Worm (Caenorhabditis elegans) whole organism, L4/young adult: ENCODE data around the gene C34F11.8.

Experiments used
- W03F9.2 ChIP-seq: fragments of 150-350 bp; optimal IDR thresholded peaks from 2 replicates; lab custom pipeline; 2014; ENCODE audit warnings: missing biosample characterization, missing genetic modification characterization
- dao-5 ChIP-seq: sonication (generic microtip); optimal IDR thresholded peaks from 2 replicates; lab custom pipeline; 2016; ENCODE audit warnings: missing genotype, missing genetic modification characterization, moderate library complexity, missing compliant biosample characterization
- him-1 ChIP-seq: sonication (generic microtip); optimal IDR thresholded peaks from 2 replicates; lab custom pipeline; 2016; ENCODE audit warnings: missing genotype, missing genetic modification reagents, missing genetic modification characterization, missing compliant biosample characterization

Gene C34F11.8

ce11 chrII:5171610-5172009 lies 39.2 kb downstream of the C34F11.8 start, which contains the start of gene C27D6.15:
Gene C27D6.15, plus strand, starts transcription at chrII:5171910.
- TF ChIP-seq W03F9.2 (tag; lab: Kevin White, UChicago) (no peak), dao-5 (tag; lab: Kevin White, UChicago) (no peak), him-1 (no peak)

- TF ChIP-seq dao-5 (tag; lab: Kevin White, UChicago) (no peak), him-1 (no peak)
Observed at ce11 chrII:5170932-5171331, 39.8 kb downstream of the C34F11.8 start, which contains the start of gene srb-1. Gene srb-1, minus strand, starts transcription at chrII:5171032.

ce11 chrII:5166738-5167137 lies 44.0 kb downstream of the C34F11.8 start, which contains the start of gene srb-3:
Gene srb-3, minus strand, starts transcription at chrII:5166838.
- no peak for TF ChIP-seq W03F9.2 (tag; lab: Kevin White, UChicago)
- no peak for TF ChIP-seq dao-5 (tag; lab: Kevin White, UChicago)
- TF ChIP-seq him-1 = no peak

- TF ChIP-seq dao-5 (tag; lab: Kevin White, UChicago) (no peak), W03F9.2 (tag; lab: Kevin White, UChicago) (no peak), him-1 (no peak)
Observed at ce11 chrII:5163283-5163682, 47.5 kb downstream of the C34F11.8 start, which contains the start of gene srb-5. Gene srb-5, minus strand, starts transcription at chrII:5163383.

ce11 chrII:5161102-5161501 lies 49.7 kb downstream of the C34F11.8 start, which contains the start of gene C27D6.11:
Gene C27D6.11, minus strand, starts transcription at chrII:5161202.
- no peak for TF ChIP-seq W03F9.2 (tag; lab: Kevin White, UChicago)
- no peak for TF ChIP-seq dao-5 (tag; lab: Kevin White, UChicago)
- no peak for TF ChIP-seq him-1
